Worm (Caenorhabditis elegans): ENCODE results near the gene mnk-1.
A peak's percentile ranks its signal among the peaks of the same experiment; 100 is the strongest.

mnk-1 gene

DNA sequence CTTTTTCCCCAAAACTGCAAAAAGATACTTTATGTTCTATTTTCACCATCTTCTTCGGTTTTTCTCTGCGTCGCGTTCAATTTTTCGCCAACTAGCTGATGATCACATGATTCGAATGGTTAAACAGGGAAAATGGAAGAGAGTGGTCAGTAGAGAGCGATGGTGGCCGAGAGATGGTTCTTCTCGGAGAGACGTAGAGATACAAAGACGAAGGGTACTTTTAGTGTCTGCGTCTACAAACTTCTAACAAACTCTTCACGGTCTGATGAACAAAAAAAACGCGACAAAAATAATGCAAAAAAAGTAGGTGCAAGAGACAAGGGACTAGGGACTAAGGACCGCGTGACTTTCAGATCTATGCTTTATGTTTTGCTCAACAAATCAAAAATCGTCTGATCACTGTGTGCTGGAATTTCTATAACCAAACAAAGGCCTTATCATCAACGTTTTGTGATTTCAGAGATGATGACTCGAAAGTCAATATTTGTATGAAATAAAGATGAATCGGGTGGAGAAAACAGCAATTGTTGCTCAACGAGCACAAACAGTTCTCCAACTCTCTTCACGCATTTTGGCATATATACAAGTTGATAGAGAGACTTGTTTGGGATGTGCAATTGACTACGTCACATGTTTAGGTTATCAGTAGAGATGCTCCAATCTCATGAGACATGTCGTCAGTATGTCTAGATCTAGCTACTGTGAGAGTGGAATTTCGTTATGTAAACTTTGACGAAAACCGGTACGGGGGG is 2.7 kb downstream of the mnk-1 start (continued):
- TF ChIP-seq lin-39 (tag; optimal IDR thresholded peaks at IDR 0.05) = peak; percentile 85
- peak; percentile 75 to 94 for TF ChIP-seq egl-27 (tag; optimal IDR thresholded peaks at IDR 0.05)
- peak; percentile 95 for TF ChIP-seq lin-13 (GFP tag; optimal IDR thresholded peaks at IDR 0.05)
- TF ChIP-seq nhr-19 (GFP tag; conservative IDR thresholded peaks at IDR 0.05) = peak; percentile 94
- peak; percentile 87 for TF ChIP-seq C16A3.4 (tag; optimal IDR thresholded peaks at IDR 0.05)
- TF ChIP-seq unc-62 (GFP tag; optimal IDR thresholded peaks at IDR 0.05) = no peak
- TF ChIP-seq unc-30 (tag; optimal IDR thresholded peaks at IDR 0.05) = no peak
- peak; percentile 92 for TF ChIP-seq nhr-237 (tag; optimal IDR thresholded peaks at IDR 0.05)
- TF ChIP-seq F16B12.6 (tag; optimal IDR thresholded peaks at IDR 0.05) = peak; percentile 49
- TF ChIP-seq efl-3 (GFP tag; optimal IDR thresholded peaks at IDR 0.05) = peak; percentile 33
- TF ChIP-seq fkh-10 (GFP tag; optimal IDR thresholded peaks at IDR 0.05) = peak; percentile 81
- no peak for TF ChIP-seq pqm-1 (tag; optimal IDR thresholded peaks at IDR 0.05)
- TF ChIP-seq blmp-1 (tag; optimal IDR thresholded peaks at IDR 0.05) = peak; percentile 96
- peak; percentile 45 for TF ChIP-seq nhr-28 (tag; optimal IDR thresholded peaks at IDR 0.05)
- peak; percentile 63 for TF ChIP-seq zag-1 (tag; optimal IDR thresholded peaks at IDR 0.05)
- TF ChIP-seq jun-1 (tag; optimal IDR thresholded peaks at IDR 0.05) = peak; percentile 95
- TF ChIP-seq hlh-4 (tag; optimal IDR thresholded peaks at IDR 0.05) = no peak
- peak; percentile 99 for TF ChIP-seq mep-1 (tag; optimal IDR thresholded peaks at IDR 0.05)
- peak; percentile 87 to 91 for TF ChIP-seq efl-1 (optimal IDR thresholded peaks at IDR 0.05)
- TF ChIP-seq efl-1 (GFP tag; optimal IDR thresholded peaks at IDR 0.05 in 1 of 2) = peak; percentile 60 to 97
- TF ChIP-seq grh-1 (GFP tag; IDR thresholded peaks at IDR 0.05) = peak; percentile 93
- peak; percentile 89 for TF ChIP-seq nhr-77 (tag; optimal IDR thresholded peaks at IDR 0.05)
- peak; percentile 97 for TF ChIP-seq ama-1 (optimal IDR thresholded peaks at IDR 0.05)
- peak; percentile 55 for TF ChIP-seq sup-37 (GFP tag; optimal IDR thresholded peaks at IDR 0.05)
- peak; percentile 88 for TF ChIP-seq rnt-1 (tag; optimal IDR thresholded peaks at IDR 0.05)
- peak; percentile 96 for TF ChIP-seq unc-86 (tag; optimal IDR thresholded peaks at IDR 0.05)
- peak; percentile 62 for TF ChIP-seq elt-2 (tag; optimal IDR thresholded peaks at IDR 0.05)
- peak; percentile 81 for TF ChIP-seq egl-13 (tag; optimal IDR thresholded peaks at IDR 0.05)
- TF ChIP-seq sptf-1 (tag; optimal IDR thresholded peaks at IDR 0.05) = no peak
- peak; percentile 96 for TF ChIP-seq skn-1 (tag; optimal IDR thresholded peaks at IDR 0.05)
- peak; percentile 95 for TF ChIP-seq unc-130 (tag; optimal IDR thresholded peaks at IDR 0.05)
- TF ChIP-seq aha-1 (tag; optimal IDR thresholded peaks at IDR 0.05) = peak; percentile 87
- TF ChIP-seq pag-3 (tag; optimal IDR thresholded peaks at IDR 0.05; ENCODE audit: borderline replicate concordance, insufficient read depth) = no peak
- TF ChIP-seq lin-35 (GFP tag; optimal IDR thresholded peaks at IDR 0.05) = peak; percentile 82 to 89
- TF ChIP-seq ces-1 (GFP tag; optimal IDR thresholded peaks at IDR 0.05) = no peak

DNA sequence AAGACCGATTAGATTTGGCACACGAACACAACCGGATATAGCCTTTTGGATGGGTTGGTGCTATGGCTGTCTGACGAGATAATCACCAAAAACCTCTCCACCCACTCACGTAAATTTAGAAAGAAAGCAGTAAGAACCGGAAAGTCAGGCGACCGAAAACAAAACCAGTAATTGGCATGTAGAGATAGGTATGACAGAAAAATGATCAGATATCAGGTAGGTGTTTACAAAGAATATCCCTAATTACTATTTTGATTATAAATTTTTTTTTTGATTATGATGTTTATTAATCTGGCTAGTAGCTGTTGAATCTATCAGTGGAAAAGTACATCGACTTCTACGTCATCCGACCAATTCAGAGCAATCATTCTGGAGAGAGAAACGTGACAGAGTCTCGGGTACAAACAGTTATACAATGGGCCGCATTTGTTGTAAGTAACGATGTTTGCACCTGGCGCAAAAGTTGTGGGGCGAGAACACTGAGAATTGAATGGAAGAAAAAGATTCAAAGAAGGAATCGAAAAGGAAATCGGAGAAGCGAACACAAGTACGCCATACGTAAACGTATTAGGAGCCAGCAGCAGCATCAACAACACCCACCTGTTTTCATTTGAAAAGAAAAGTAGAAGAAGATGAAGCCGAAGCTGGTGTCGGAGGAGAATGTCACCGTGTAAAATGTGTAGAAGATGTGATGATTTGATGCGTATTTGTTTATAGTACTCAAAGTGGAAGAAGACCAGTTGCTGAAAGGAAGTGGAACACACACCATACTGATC is 3.8 kb downstream of the mnk-1 start:
- TF ChIP-seq ztf-4 (tag; optimal IDR thresholded peaks at IDR 0.05) (peak; percentile 23), isw-1 (GFP tag; IDR thresholded peaks at IDR 0.05) (no peak), efl-1 (optimal IDR thresholded peaks at IDR 0.05) (no peak), efl-1 (GFP tag; optimal IDR thresholded peaks at IDR 0.05 in 1 of 2) (peak in 1 of 2 experiments; percentile 16), aha-1 (tag; optimal IDR thresholded peaks at IDR 0.05) (no peak), snpc-4 (tag; optimal IDR thresholded peaks at IDR 0.05) (no peak), nhr-84 (tag; optimal IDR thresholded peaks at IDR 0.05) (no peak), unc-130 (tag; optimal IDR thresholded peaks at IDR 0.05) (peak; percentile 12), elt-3 (tag; optimal IDR thresholded peaks at IDR 0.05) (peak in 1 of 6 experiments; percentile 74), swsn-7 (tag; optimal IDR thresholded peaks at IDR 0.05) (peak; percentile 23), nhr-47 (tag; optimal IDR thresholded peaks at IDR 0.05) (peak; percentile 38), mep-1 (tag; optimal IDR thresholded peaks at IDR 0.05) (peak; percentile 54), dpl-1 (GFP tag; optimal IDR thresholded peaks at IDR 0.05) (no peak), fkh-8 (tag; optimal IDR thresholded peaks at IDR 0.05) (peak; percentile 69), lin-15B (tag; optimal IDR thresholded peaks at IDR 0.05) (no peak), lin-13 (GFP tag; optimal IDR thresholded peaks at IDR 0.05) (no peak), egl-27 (tag; optimal IDR thresholded peaks at IDR 0.05) (no peak), unc-30 (tag; optimal IDR thresholded peaks at IDR 0.05) (no peak), grh-1 (GFP tag; IDR thresholded peaks at IDR 0.05) (peak; percentile 57; the same call in 1 of the 2 replicates), nhr-237 (tag; optimal IDR thresholded peaks at IDR 0.05) (no peak), egl-13 (tag; optimal IDR thresholded peaks at IDR 0.05) (no peak), fos-1 (tag; optimal IDR thresholded peaks at IDR 0.05) (no peak), mdl-1 (tag; optimal IDR thresholded peaks at IDR 0.05) (peak in 1 of 2 experiments; percentile 35), lin-39 (tag; optimal IDR thresholded peaks at IDR 0.05) (peak; percentile 12), sup-37 (GFP tag; optimal IDR thresholded peaks at IDR 0.05) (no peak), pqm-1 (tag; optimal IDR thresholded peaks at IDR 0.05) (no peak), nhr-90 (tag; optimal IDR thresholded peaks at IDR 0.05; ENCODE audit: poor library complexity) (peak; percentile 47)
